Fruit fly (Drosophila melanogaster): ENCODE measurements around the gene IntS12.

IntS12 gene

DNA sequence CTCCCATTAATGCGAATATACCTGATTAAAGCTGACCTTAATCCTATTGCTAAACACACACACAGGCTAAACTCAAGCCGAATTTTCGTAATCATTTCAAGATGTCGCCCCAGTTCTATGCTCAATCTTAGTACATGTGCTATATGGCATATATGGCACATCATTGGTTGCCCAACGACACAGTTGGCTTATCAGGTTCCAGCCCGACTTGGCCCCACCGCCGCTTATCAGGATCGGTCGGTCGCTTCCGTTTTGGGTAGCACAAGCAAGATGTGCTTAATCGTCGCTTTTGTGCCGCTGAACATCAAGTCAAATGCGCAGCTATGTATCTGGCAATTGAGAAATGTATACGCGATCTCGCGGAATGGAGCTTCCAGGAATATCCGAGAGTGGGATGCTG, 7.9 kb downstream of the IntS12 start:
- TF ChIP-seq dysf (GFP tag; IDR thresholded peaks at IDR 0.05) (no peak), CG16815 (GFP tag; optimal IDR thresholded peaks at IDR 0.05) (no peak), Pdp1 (GFP tag; optimal IDR thresholded peaks at IDR 0.05) (peak in 1 of 2 experiments; percentile 59), E2f1 (GFP tag; IDR thresholded peaks at IDR 0.05) (no peak), CG10543 (GFP tag; optimal IDR thresholded peaks at IDR 0.05) (peak; percentile 13), fd64A (GFP tag; optimal IDR thresholded peaks at IDR 0.05) (no peak), odd (GFP tag; optimal IDR thresholded peaks at IDR 0.05) (no peak), gt (GFP tag; IDR thresholded peaks at IDR 0.05) (no peak), knrl (GFP tag; IDR thresholded peaks at IDR 0.05; ENCODE audit: partially characterized antibody) (no peak), rib (GFP tag; IDR thresholded peaks at IDR 0.05) (no peak), CG16863 (GFP tag; optimal IDR thresholded peaks at IDR 0.05) (no peak), fu2 (GFP tag; optimal IDR thresholded peaks at IDR 0.05) (no peak), sug (tag; optimal IDR thresholded peaks at IDR 0.05) (peak; percentile 45), tna (GFP tag; IDR thresholded peaks at IDR 0.05; ENCODE audit: partially characterized antibody) (no peak), Ssrp (tag; optimal IDR thresholded peaks at IDR 0.05) (no peak), CG34376 (GFP tag; optimal IDR thresholded peaks at IDR 0.05) (peak; percentile 78)

DNA sequence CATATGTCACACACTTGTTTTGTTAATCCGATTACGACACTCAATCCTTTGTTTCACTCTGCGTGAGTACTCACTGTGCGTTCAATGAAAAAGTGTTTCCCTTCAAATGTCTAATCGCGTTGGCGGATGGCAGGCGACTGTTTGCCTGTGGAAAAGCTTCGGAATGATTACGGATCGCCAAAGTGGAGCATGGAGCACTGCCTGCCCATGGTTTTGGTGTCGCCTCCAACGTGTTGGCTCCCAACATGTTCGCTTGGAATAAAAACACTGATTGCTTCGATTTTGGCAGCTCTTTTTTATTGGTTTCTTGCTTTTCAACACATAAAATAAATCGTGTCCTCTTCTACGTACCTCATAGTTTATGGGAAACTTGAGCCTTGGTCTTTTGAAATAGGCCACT, 8.7 kb downstream of the IntS12 start, which contains the start of gene SPARC:
SPARC (minus strand) TSS at position 144 of the 400 bp plus-strand sequence.
- TF ChIP-seq CG2712 (tag; optimal IDR thresholded peaks at IDR 0.05) (no peak), Pdp1 (GFP tag; optimal IDR thresholded peaks at IDR 0.05) (peak in 1 of 2 experiments; percentile 55), CG5180 (GFP tag; optimal IDR thresholded peaks at IDR 0.05) (peak; percentile 98)

DNA sequence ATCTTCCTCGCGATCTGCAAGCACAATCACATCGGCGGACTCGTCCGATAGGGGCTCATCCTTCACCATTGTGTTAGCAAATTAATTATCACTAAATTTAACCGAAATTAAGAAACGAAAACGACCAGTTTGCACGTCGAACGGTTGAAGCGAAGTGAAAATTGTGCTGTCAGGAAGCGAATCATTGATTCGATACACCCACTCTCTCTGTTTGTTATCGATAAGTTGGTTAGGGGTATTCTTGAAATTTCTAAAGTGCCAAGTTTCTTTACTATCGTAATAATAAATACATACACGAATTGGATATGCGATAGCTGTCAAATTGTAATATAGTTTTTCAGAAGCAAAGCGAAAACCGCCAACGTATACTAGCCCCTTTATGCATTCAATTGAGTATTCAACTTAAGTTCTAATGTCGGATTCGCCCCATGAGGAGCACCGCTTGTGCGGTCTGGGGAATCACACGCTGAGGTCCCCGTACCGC, 12.4 kb downstream of the IntS12 start, which contains the start of gene Rb97D:
Rb97D (minus strand) TSS at position 199 of the 484 bp plus-strand sequence.
- TF ChIP-seq CG12071 (GFP tag; optimal IDR thresholded peaks at IDR 0.05) (peak; percentile 35), MTF-1 (GFP tag; optimal IDR thresholded peaks at IDR 0.05; ENCODE audit: borderline replicate concordance) (no peak), z (GFP tag; IDR thresholded peaks at IDR 0.05) (no peak), TFAM (GFP tag; optimal IDR thresholded peaks at IDR 0.05) (no peak), NfI (GFP tag; optimal IDR thresholded peaks at IDR 0.05) (peak; percentile 38), CG5953 (GFP tag; IDR thresholded peaks at IDR 0.05) (peak; percentile 53; the same call in 1 of the 2 replicates), YL-1 (GFP tag; optimal IDR thresholded peaks at IDR 0.05) (peak; percentile 81), hb (GFP tag; IDR thresholded peaks at IDR 0.05; ENCODE audit: partially characterized antibody) (peak; percentile 77), Trl (optimal IDR thresholded peaks at IDR 0.05) (no peak), Trl (GFP tag; optimal IDR thresholded peaks at IDR 0.05) (peak; percentile 81), CG7357 (GFP tag; IDR thresholded peaks at IDR 0.05) (no peak), Sry-δ (GFP tag; optimal IDR thresholded peaks at IDR 0.05) (peak; percentile 72), Pdp1 (GFP tag; optimal IDR thresholded peaks at IDR 0.05) (peak; percentile 64), CG17385 (GFP tag; optimal IDR thresholded peaks at IDR 0.05) (peak; percentile 66), stwl (tag; optimal IDR thresholded peaks at IDR 0.05) (peak; percentile 70), CG31388 (GFP tag; optimal IDR thresholded peaks at IDR 0.05) (no peak), Rx (GFP tag; IDR thresholded peaks at IDR 0.05) (peak; percentile 19; the same call in 1 of the 2 replicates), CG4282 (GFP tag; optimal IDR thresholded peaks at IDR 0.05) (peak; percentile 55), CG18764 (GFP tag; optimal IDR thresholded peaks at IDR 0.05) (peak; percentile 44), Hr78 (GFP tag; optimal IDR thresholded peaks at IDR 0.05) (no peak), sqz (GFP tag; optimal IDR thresholded peaks at IDR 0.05) (peak; percentile 23), disco-r (GFP tag; optimal IDR thresholded peaks at IDR 0.05) (no peak), Dek (tag; optimal IDR thresholded peaks at IDR 0.05) (peak; percentile 62), CG14667 (GFP tag; IDR thresholded peaks at IDR 0.05) (peak; percentile 51; the same call in 1 of the 2 replicates), shn (GFP tag; optimal IDR thresholded peaks at IDR 0.05) (peak; percentile 62), CG10979 (tag; optimal IDR thresholded peaks at IDR 0.05) (peak; percentile 59), CG3847 (GFP tag; IDR thresholded peaks at IDR 0.05) (peak; percentile 74), Meics (GFP tag; optimal IDR thresholded peaks at IDR 0.05) (peak; percentile 79), dpn (GFP tag; optimal IDR thresholded peaks at IDR 0.05) (peak; percentile 74 to 77), Dip3 (GFP tag; optimal IDR thresholded peaks at IDR 0.05) (no peak), MESR4 (GFP tag; optimal IDR thresholded peaks at IDR 0.05) (peak; percentile 97)

Measured in whole organism, embryonic.